Worm (Caenorhabditis elegans): ENCODE results near the gene nhr-130.

Gene nhr-130

DNA sequence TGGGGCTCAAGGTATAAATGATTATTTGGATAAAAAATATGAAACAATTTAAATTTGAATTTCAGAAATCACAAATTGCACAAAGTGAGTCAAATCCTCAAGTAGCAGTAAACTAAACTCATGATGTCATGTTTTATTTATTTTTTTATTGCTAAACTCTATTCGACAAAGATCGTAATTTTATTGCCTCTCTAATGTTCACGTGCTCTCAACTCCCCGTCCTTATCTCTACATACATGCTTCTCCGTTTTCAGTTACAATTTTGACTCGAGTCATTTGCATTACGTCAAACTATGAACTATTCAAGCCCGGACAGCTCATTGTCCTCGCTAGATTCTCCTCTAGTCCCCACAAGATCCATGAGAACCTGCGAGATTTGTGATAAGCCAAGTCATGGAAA, 8.6 kb downstream of the nhr-130 start, which contains the start of gene nhr-99 (continued):
- no peak for TF ChIP-seq F49E8.2 (tag; optimal IDR thresholded peaks at IDR 0.05; ENCODE audit: borderline replicate concordance)
- peak; percentile 47 for TF ChIP-seq nhr-77 (tag; optimal IDR thresholded peaks at IDR 0.05)
- peak; percentile 39 for TF ChIP-seq hlh-30 (tag; optimal IDR thresholded peaks at IDR 0.05; ENCODE audit: insufficient read depth)
- TF ChIP-seq lin-38 (GFP tag; IDR thresholded peaks at IDR 0.05), result no peak
- TF ChIP-seq lsy-2 (tag; optimal IDR thresholded peaks at IDR 0.05), result no peak
- TF ChIP-seq snpc-1.2 (GFP tag; IDR thresholded peaks at IDR 0.05), result no peak
- no peak for TF ChIP-seq unc-130 (GFP tag; optimal IDR thresholded peaks at IDR 0.05)
- TF ChIP-seq lir-3 (tag; optimal IDR thresholded peaks at IDR 0.05), result no peak
- no peak for TF ChIP-seq mep-1 (tag; optimal IDR thresholded peaks at IDR 0.05)
- no peak for TF ChIP-seq unc-62 (GFP tag; optimal IDR thresholded peaks at IDR 0.05 in 1 of 2)
- TF ChIP-seq unc-62 (tag; optimal IDR thresholded peaks at IDR 0.05), result no peak
- no peak for TF ChIP-seq T20F7.1 (GFP tag; optimal IDR thresholded peaks at IDR 0.05)
- no peak for TF ChIP-seq rbr-2 (tag; optimal IDR thresholded peaks at IDR 0.05)
- TF ChIP-seq Y75B8A.6 (GFP tag; IDR thresholded peaks at IDR 0.05), result no peak
- TF ChIP-seq daf-19 (GFP tag; conservative IDR thresholded peaks at IDR 0.05), result no peak
- peak; percentile 80 for TF ChIP-seq nhr-28 (tag; optimal IDR thresholded peaks at IDR 0.05)
- TF ChIP-seq daf-8 (GFP tag; IDR thresholded peaks at IDR 0.05), result no peak
- no peak for TF ChIP-seq nhr-6 (tag; optimal IDR thresholded peaks at IDR 0.05)
- peak in 1 of 2 experiments; percentile 45 for TF ChIP-seq mdl-1 (tag; optimal IDR thresholded peaks at IDR 0.05)

DNA sequence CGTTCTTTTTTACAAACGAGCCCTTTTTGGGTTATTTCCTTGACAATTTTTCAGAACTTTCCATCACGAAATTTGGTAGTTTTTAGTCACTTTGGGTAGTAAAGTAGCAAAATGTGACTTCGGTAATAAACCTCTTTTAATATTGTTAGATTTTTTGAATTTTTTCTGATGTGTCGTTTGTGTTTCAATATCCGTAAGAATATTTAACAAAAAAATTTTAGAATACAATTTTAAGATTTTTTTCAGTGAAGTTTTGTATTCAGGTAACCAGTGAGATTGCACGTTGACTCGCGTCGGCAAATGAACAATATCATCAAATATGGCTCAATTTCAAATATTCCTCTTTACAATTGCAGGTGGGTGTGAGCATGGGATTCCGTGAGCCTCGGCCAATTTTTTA, 10.6 kb downstream of the nhr-130 start, which contains the start of gene srt-31:
srt-31 (plus strand) TSS at position 301 of the 400 bp plus-strand sequence.
- TF ChIP-seq lir-3 (tag; optimal IDR thresholded peaks at IDR 0.05) (no peak), fos-1 (tag; optimal IDR thresholded peaks at IDR 0.05) (no peak), egl-27 (tag; optimal IDR thresholded peaks at IDR 0.05) (no peak), jun-1 (tag; optimal IDR thresholded peaks at IDR 0.05) (no peak), nhr-10 (tag; optimal IDR thresholded peaks at IDR 0.05) (no peak), ztf-11 (tag; optimal IDR thresholded peaks at IDR 0.05) (no peak), zip-11 (GFP tag; IDR thresholded peaks at IDR 0.05) (no peak), ceh-82 (tag; optimal IDR thresholded peaks at IDR 0.05) (no peak)

DNA sequence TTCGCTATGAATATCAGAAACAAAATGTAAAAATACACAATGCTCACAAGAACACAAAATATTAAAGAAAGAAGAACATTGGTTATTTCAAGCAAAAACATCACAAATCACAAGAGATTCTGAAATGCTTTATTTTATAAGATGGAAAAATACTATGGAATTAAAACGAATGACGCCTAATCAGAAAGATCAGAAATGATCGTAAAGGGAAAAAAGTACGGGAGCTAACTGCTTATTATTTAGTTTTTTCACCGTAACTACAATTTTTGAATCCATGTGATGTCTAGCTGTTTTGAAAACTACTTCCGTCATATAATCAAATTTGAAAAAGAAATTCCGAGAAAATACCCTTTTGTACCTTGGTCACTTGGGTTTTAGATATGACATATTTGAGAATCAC, 14.7 kb downstream of the nhr-130 start, which contains the start of gene srbc-57:
srbc-57 (minus strand) TSS at position 101 of the 400 bp plus-strand sequence.
- TF ChIP-seq sdz-12 (GFP tag; optimal IDR thresholded peaks at IDR 0.05) (no peak), lin-13 (GFP tag; optimal IDR thresholded peaks at IDR 0.05) (no peak), ceh-32 (tag; optimal IDR thresholded peaks at IDR 0.05; ENCODE audit: poor library complexity) (no peak), saeg-2 (GFP tag; IDR thresholded peaks at IDR 0.05) (no peak), F49E8.2 (tag; optimal IDR thresholded peaks at IDR 0.05; ENCODE audit: borderline replicate concordance) (no peak), dmd-6 (GFP tag; IDR thresholded peaks at IDR 0.05) (no peak), rbr-2 (tag; optimal IDR thresholded peaks at IDR 0.05) (no peak), madf-9 (GFP tag; conservative IDR thresholded peaks at IDR 0.05) (no peak), snpc-4 (tag; optimal IDR thresholded peaks at IDR 0.05) (no peak), unc-62 (GFP tag; optimal IDR thresholded peaks at IDR 0.05 in 1 of 2) (no peak), unc-62 (tag; optimal IDR thresholded peaks at IDR 0.05) (no peak), nhr-11 (tag; optimal IDR thresholded peaks at IDR 0.05) (no peak)

DNA sequence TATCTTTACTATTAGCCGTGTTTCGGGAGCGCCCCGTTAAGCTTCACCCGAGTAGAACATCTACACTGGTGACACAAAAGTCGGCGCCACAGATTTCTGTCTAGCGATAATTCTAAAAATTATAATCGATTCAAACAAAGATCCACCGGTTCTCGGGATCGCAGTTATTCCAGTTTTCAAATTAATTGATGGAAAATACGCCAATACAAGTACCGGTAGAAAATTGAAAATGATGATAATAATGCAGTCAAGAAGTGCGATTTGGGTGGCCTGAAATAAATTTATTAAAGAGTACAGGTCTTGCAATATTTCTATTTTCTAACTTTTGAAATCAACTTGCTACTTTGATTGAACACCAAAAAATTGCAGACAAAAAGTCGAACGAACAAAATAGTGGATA, 15.6 kb downstream of the nhr-130 start:
- TF ChIP-seq nhr-237 (tag; optimal IDR thresholded peaks at IDR 0.05), result no peak
- TF ChIP-seq fos-1 (tag; optimal IDR thresholded peaks at IDR 0.05), result no peak
- no peak for TF ChIP-seq daf-19 (GFP tag; conservative IDR thresholded peaks at IDR 0.05)
- no peak for TF ChIP-seq Y75B8A.6 (GFP tag; IDR thresholded peaks at IDR 0.05)
- no peak for TF ChIP-seq F49E8.2 (tag; optimal IDR thresholded peaks at IDR 0.05; ENCODE audit: borderline replicate concordance)
- peak; percentile 4 for TF ChIP-seq dve-1 (tag; optimal IDR thresholded peaks at IDR 0.05; ENCODE audit: insufficient read depth)
- TF ChIP-seq pha-4 (GFP tag; IDR thresholded peaks at IDR 0.05), result no peak
- no peak for TF ChIP-seq pha-4 (tag; optimal IDR thresholded peaks at IDR 0.05)
- TF ChIP-seq R02D3.7 (tag; optimal IDR thresholded peaks at IDR 0.05), result no peak
- TF ChIP-seq dmd-9 (GFP tag; IDR thresholded peaks at IDR 0.05), result no peak
- TF ChIP-seq unc-62 (GFP tag; optimal IDR thresholded peaks at IDR 0.05 in 1 of 2), result peak in 1 of 2 experiments; percentile 73
- TF ChIP-seq unc-62 (tag; optimal IDR thresholded peaks at IDR 0.05), result no peak
- TF ChIP-seq vab-7 (GFP tag; IDR thresholded peaks at IDR 0.05), result no peak
- TF ChIP-seq aly-2 (tag; optimal IDR thresholded peaks at IDR 0.05), result no peak
- TF ChIP-seq skn-1 (tag; optimal IDR thresholded peaks at IDR 0.05), result no peak
- no peak for TF ChIP-seq lin-13 (GFP tag; optimal IDR thresholded peaks at IDR 0.05)
- no peak for TF ChIP-seq madf-9 (GFP tag; conservative IDR thresholded peaks at IDR 0.05)
